Worm (Caenorhabditis elegans): Measurements from ENCODE around the gene rfc-1.

DNA sequence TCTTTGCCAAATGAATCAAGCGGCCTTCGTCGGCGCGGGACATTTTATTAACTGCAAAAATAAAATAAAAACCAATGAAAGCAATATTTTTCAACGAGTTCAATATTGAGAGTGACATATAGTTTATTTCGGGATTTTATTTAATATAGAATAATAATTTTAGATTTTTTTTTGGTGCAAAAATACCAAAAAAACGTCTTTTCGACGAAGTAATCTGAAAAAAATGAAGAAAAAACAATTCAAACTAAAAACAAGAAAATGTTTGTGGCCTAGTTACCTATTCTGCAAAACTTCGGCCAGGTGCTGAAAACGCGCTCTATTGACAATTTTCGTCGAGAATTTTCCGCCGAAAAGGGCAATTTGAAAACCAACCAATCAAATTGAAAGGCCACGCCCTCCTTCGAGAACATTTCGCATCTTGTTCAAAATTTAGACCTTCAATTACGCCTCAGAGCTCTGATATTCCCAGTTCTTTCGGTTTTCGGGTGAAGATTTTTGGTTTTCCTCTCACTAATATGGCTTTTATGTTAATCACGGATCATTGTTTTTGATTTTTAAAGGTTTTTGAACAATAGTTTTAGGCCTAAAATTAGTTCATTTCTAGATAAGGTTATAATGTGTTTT lies 39.8 kb upstream of the rfc-1 start, which contains the start of gene C47E8.4:
- TF ChIP-seq mdl-1 (tag; optimal IDR thresholded peaks at IDR 0.05) (peak; percentile 11 to 74), ceh-82 (tag; optimal IDR thresholded peaks at IDR 0.05) (peak; percentile 61), aly-2 (tag; optimal IDR thresholded peaks at IDR 0.05) (no peak)

Data from whole organism, L2 larva.